Worm (Caenorhabditis elegans) whole organism, L3 larva: ENCODE measurements around the gene Y42H9AR.1.

Experiments
- ceh-28 ChIP-seq: fragments of 150-350 bp; optimal IDR thresholded peaks from 2 replicates; lab custom pipeline; 2014; ENCODE audit warnings: missing biosample characterization, missing genetic modification reagents, missing genetic modification characterization
- fkh-10 ChIP-seq: sonication (generic microtip); optimal IDR thresholded peaks from 2 replicates; lab custom pipeline; 2017; ENCODE audit warnings: missing biosample characterization, missing genetic modification reagents, missing genetic modification characterization
- lin-15B ChIP-seq: fragments of 150-350 bp; optimal IDR thresholded peaks from 2 replicates; lab custom pipeline; 2014; ENCODE audit warnings: missing biosample characterization, missing genetic modification characterization
- lin-39 ChIP-seq: fragments of 150-350 bp; optimal IDR thresholded peaks from 2 replicates; lab custom pipeline; 2018; ENCODE audit warnings: missing biosample characterization, missing genetic modification reagents, missing genetic modification characterization
- mdl-1 ChIP-seq: fragments of 150-350 bp; optimal IDR thresholded peaks from 2 replicates; lab custom pipeline; 2014; ENCODE audit warnings: missing biosample characterization, missing genetic modification characterization
- nhr-25 ChIP-seq: sonication (generic microtip); optimal IDR thresholded peaks from 2 replicates; lab custom pipeline; 2017; ENCODE audit warnings: missing biosample characterization, missing genetic modification characterization
- nhr-28 ChIP-seq: fragments of 150-350 bp; optimal IDR thresholded peaks from 2 replicates; lab custom pipeline; 2014; ENCODE audit warnings: missing biosample characterization, missing genetic modification characterization

DNA sequence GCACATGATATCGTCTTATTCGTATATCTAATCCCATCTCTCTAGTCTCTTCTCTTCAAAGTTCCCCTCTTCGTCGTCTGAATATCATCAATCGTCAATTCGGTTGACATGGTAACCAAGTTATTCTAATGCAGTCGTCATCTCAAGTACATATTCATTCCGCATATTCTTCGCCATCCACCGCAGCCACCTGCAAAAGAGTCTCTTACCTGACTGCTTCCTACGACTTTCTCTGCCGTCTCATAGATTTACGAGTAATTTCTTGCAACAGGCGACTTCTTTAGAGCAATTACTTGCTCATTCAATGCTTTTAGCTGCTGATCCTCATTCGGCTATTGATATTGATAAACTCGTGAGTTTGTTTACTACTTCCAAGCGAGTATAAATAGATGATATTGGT is 14.2 kb downstream of the Y42H9AR.1 start:
- no peak for TF ChIP-seq mdl-1 (tag; lab: Kevin White, UChicago)
- TF ChIP-seq fkh-10 (GFP tag; lab: Kevin White, UChicago) = no peak
- no peak for TF ChIP-seq lin-15B (tag; lab: Kevin White, UChicago)
- no peak for TF ChIP-seq nhr-25
- no peak for TF ChIP-seq ceh-28
- no peak for TF ChIP-seq nhr-28 (tag; lab: Kevin White, UChicago)
- no peak for TF ChIP-seq lin-39 (tag; lab: Kevin White, UChicago)
